Worm (Caenorhabditis elegans) whole organism, early embryonic: ENCODE data around the gene F38E1.10.

Experiments used
- B0310.2 ChIP-seq: sonication (generic microtip); optimal IDR thresholded peaks from 2 replicates; lab custom pipeline; 2016; ENCODE audit warnings: mild to moderate bottlenecking, missing genetic modification characterization, missing compliant biosample characterization
- F13C5.2 ChIP-seq: sonication (generic microtip); optimal IDR thresholded peaks from 2 replicates; lab custom pipeline; 2017; ENCODE audit warnings: mild to moderate bottlenecking, missing genetic modification characterization, inconsistent platforms, missing compliant biosample characterization
- aly-1 ChIP-seq: sonication (generic microtip); optimal IDR thresholded peaks from 2 replicates; lab custom pipeline; 2016; ENCODE audit warnings: missing genetic modification characterization, missing compliant biosample characterization
- ama-1 ChIP-seq: fragments of 150-350 bp; optimal IDR thresholded peaks from 2 replicates; lab custom pipeline; 2014
- ceh-13 ChIP-seq: fragments of 200-800 bp; sonication (Bioruptor generic); optimal IDR thresholded peaks from 2 replicates; lab custom pipeline; 2018; ENCODE audit warnings: mild to moderate bottlenecking, missing genetic modification characterization, missing compliant biosample characterization
- ceh-36 ChIP-seq: sonication (generic microtip); optimal IDR thresholded peaks from 2 replicates; lab custom pipeline; 2016; ENCODE audit warnings: missing genetic modification characterization, inconsistent platforms, missing compliant biosample characterization
- ets-7 ChIP-seq: sonication (generic microtip); optimal IDR thresholded peaks from 2 replicates; lab custom pipeline; 2016; ENCODE audit warnings: missing genotype, missing genetic modification characterization, missing compliant biosample characterization
- flt-1 ChIP-seq: fragments of 200-800 bp; sonication (Bioruptor generic); IDR thresholded peaks from 2 replicates; pipeline ENCODE4 v1.3.6; 2022; ENCODE audit warnings: missing genetic modification characterization, missing compliant biosample characterization
- hmbx-1 ChIP-seq: sonication (generic microtip); optimal IDR thresholded peaks from 2 replicates; lab custom pipeline; 2016; ENCODE audit warnings: mild to moderate bottlenecking, missing genetic modification characterization, missing compliant biosample characterization
- hmg-4 ChIP-seq: fragments of 200-800 bp; sonication (Bioruptor generic); optimal IDR thresholded peaks from 2 replicates; lab custom pipeline; 2018; ENCODE audit warnings: mild to moderate bottlenecking, missing genetic modification characterization, missing compliant biosample characterization
- hnd-1 ChIP-seq: sonication (generic microtip); optimal IDR thresholded peaks from 2 replicates; lab custom pipeline; 2016; ENCODE audit warnings: missing genetic modification characterization, missing compliant biosample characterization
- pes-1 ChIP-seq: fragments of 200-800 bp; sonication (Bioruptor generic); IDR thresholded peaks from 2 replicates; pipeline ENCODE4 v1.3.6; 2022; ENCODE audit warnings: missing genetic modification reagents, missing genetic modification characterization, missing compliant biosample characterization
- scrt-1 ChIP-seq: fragments of 200-800 bp; sonication (Bioruptor generic); IDR thresholded peaks from 2 replicates; pipeline ENCODE4 v1.3.6; 2022; ENCODE audit warnings: missing genetic modification characterization, missing compliant biosample characterization
- sea-1 ChIP-seq: fragments of 200-800 bp; sonication (Bioruptor generic); conservative IDR thresholded peaks from 2 replicates; pipeline ENCODE4 v1.3.6; 2022; ENCODE audit warnings: missing genetic modification characterization, missing compliant biosample characterization
- tbx-11 ChIP-seq: fragments of 200-800 bp; sonication (Bioruptor generic); IDR thresholded peaks from 2 replicates; pipeline ENCODE4 v1.3.6; 2022; ENCODE audit warnings: missing genetic modification characterization, missing compliant biosample characterization
- tbx-37 ChIP-seq: fragments of 200-800 bp; sonication (Bioruptor generic); conservative IDR thresholded peaks from 2 replicates; pipeline ENCODE4 v1.3.6; 2022; ENCODE audit warnings: missing genetic modification reagents, missing genetic modification characterization, missing compliant biosample characterization
- tra-4 ChIP-seq: sonication (generic microtip); optimal IDR thresholded peaks from 2 replicates; lab custom pipeline; 2017; ENCODE audit warnings: missing genetic modification characterization, missing compliant biosample characterization

Gene F38E1.10

DNA sequence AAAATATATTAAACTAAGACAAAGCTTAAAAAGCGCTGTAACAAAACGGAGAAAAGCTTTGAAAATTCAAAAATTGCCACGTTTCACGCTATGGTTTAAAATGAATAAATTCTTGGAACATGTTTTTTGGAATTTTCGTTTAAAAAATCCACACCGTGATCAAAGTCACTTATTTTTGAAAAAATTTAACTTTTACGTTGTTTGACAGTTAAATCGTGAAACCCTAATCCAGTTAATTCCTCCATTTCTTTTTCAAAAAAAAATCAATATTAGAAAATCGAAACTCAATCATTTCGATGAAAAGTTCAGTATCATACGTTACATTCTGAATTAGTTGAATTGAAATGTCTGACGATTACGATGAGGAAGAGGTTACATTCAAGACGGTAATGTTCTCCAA is 530 bp upstream of the F38E1.10 start, which contains the start of gene F38E1.3:
F38E1.3 (plus strand) TSS at position 301 of the 400 bp plus-strand sequence.
- no peak for TF ChIP-seq sea-1 (GFP tag; lab: Robert Waterston, UW)
- TF ChIP-seq aly-1: no peak
- TF ChIP-seq scrt-1 (GFP tag; lab: Robert Waterston, UW): no peak
- no peak for TF ChIP-seq B0310.2 (tag; lab: Kevin White, UChicago)
- no peak for TF ChIP-seq tra-4 (tag; lab: Kevin White, UChicago)
- no peak for TF ChIP-seq F13C5.2
- no peak for TF ChIP-seq flt-1

DNA sequence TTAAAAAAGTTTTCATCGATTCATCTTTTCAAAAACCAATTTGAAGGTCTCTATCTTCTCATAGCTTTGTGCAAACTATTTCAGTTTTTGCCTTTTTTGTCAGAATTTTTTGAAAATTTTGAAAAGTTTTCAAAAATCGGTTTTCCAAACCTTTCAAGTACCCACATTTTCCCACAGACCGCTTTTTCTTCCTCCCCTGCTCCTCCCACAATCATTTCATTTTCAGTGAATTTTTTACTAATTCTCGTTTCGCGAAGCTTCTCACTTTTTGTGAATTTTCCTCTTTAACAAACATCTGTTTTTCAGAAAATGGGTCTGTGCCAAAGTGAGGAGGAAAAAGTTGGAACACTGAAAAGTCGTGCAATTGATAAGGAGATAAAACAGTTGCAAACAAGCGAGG is 4.6 kb downstream of the F38E1.10 start, which contains the start of gene gpa-2:
gpa-2 (plus strand) TSS at position 301 of the 400 bp plus-strand sequence.
- no peak for TF ChIP-seq F13C5.2

DNA sequence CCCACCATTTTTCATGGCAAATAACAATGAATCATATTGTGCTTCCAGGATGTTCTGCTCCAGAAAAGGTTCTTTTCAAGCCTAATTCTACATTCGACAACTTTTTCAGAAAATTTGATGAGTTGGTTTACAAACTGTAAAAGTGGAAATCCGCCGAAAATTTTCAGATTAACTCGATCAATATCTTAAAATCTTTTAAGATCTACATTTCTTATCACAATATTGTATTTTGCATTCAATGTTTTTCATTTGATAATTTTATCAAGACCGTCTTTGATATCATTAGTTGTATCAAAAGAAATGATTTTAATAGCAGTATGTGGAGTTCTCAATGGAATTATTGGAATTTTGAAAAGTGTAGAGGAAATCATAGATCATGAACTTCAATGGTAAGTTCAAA is 15.5 kb downstream of the F38E1.10 start, which contains the start of gene F38E1.6:
F38E1.6 (plus strand) TSS at position 301 of the 400 bp plus-strand sequence.
- TF ChIP-seq sea-1 (GFP tag; lab: Robert Waterston, UW) (no peak), ets-7 (tag; lab: Kevin White, UChicago) (no peak), pes-1 (GFP tag; lab: Robert Waterston, UW) (no peak), ama-1 (no peak), tbx-11 (GFP tag; lab: Robert Waterston, UW) (no peak), ceh-13 (no peak), hmg-4 (no peak), flt-1 (no peak), tbx-37 (no peak), hnd-1 (tag; lab: Kevin White, UChicago) (no peak), scrt-1 (GFP tag; lab: Robert Waterston, UW) (no peak), ceh-36 (tag; lab: Kevin White, UChicago) (no peak), B0310.2 (tag; lab: Kevin White, UChicago) (no peak), hmbx-1 (tag; lab: Kevin White, UChicago) (no peak)

DNA sequence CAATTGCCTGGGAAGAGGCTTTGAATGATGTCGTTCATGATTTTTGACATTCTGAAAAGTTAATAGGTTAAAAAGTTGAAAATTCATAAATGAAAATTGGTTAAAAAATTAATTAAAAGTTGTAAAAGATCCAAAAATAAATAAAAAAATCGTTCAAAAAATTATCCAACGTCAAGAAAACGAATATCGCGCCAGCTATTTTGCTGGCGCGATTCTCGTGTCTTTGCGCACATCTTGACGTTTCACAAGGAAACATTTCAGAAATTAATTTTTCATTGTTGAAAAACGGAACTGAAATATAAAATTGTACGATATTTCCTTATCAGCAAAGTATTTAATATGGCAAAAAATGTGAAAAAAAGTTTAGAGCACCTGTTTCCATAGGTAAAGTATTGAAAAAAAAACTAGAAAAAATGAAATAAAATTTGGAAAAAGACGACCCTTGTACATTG is 16.2 kb downstream of the F38E1.10 start, which contains the start of gene mpdu-1:
mpdu-1 (minus strand) TSS at position 51 of the 452 bp plus-strand sequence.
- TF ChIP-seq ceh-36 (tag; lab: Kevin White, UChicago): no peak
- no peak for TF ChIP-seq hmg-4

ce11 chrV:8358702-8359101 is 16.6 kb downstream of the F38E1.10 start:
- TF ChIP-seq pes-1 (GFP tag; lab: Robert Waterston, UW) (no peak), flt-1 (no peak), tbx-37 (no peak), tbx-11 (GFP tag; lab: Robert Waterston, UW) (no peak), ets-7 (tag; lab: Kevin White, UChicago) (no peak), B0310.2 (tag; lab: Kevin White, UChicago) (no peak), ceh-36 (tag; lab: Kevin White, UChicago) (no peak), ama-1 (no peak), aly-1 (no peak), sea-1 (GFP tag; lab: Robert Waterston, UW) (no peak), hmg-4 (no peak), hmbx-1 (tag; lab: Kevin White, UChicago) (no peak), tra-4 (tag; lab: Kevin White, UChicago) (no peak), scrt-1 (GFP tag; lab: Robert Waterston, UW) (no peak), hnd-1 (tag; lab: Kevin White, UChicago) (no peak)

- TF ChIP-seq sea-1 (GFP tag; lab: Robert Waterston, UW) (no peak), hmbx-1 (tag; lab: Kevin White, UChicago) (no peak)
Observed at ce11 chrV:8357756-8358155, 17.6 kb downstream of the F38E1.10 start.

DNA sequence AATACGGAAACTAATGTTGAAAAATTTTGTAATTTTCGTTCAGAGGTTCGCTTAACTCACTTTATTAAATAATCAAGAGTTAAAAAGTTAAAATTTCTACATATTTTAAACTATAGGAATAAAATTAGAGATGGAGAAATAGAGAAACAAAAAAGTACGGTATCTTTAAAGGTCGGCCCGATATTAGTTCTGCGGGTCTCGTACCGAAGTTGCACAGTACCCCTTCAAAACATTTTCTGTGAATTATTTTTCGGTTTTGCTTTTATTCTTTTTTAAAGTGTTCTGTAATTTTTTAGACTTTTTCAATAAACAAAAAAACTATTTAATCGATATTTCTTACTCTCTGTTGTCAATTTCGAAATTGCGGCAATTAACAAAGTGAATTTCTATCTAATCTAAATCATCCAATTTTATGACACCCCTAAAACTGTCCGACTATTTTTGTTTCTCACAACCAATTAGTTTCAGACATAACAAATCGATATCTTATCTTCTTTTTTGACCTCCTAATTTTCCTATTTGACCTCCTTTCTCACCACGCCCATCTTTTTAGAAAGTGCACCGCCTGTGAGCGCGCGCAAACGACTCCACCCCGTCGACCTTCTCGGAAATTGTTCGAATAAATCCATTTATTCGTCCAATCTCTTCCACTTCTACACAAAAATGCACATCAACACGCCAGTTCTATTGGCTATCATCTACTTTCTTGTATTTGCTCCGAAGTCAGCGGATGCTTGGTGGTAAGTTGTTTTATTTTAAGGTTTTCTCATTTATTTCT is 19.7 kb downstream of the F38E1.10 start, which contains the start of gene mom-2:
mom-2 (plus strand) TSS at position 554 of the 778 bp plus-strand sequence.
- TF ChIP-seq aly-1 (no peak), ceh-36 (tag; lab: Kevin White, UChicago) (no peak), sea-1 (GFP tag; lab: Robert Waterston, UW) (no peak), ets-7 (tag; lab: Kevin White, UChicago) (no peak), B0310.2 (tag; lab: Kevin White, UChicago) (no peak), hnd-1 (tag; lab: Kevin White, UChicago) (no peak), ama-1 (no peak), hmg-4 (no peak), ceh-13 (no peak), tbx-11 (GFP tag; lab: Robert Waterston, UW) (no peak), hmbx-1 (tag; lab: Kevin White, UChicago) (no peak)

DNA sequence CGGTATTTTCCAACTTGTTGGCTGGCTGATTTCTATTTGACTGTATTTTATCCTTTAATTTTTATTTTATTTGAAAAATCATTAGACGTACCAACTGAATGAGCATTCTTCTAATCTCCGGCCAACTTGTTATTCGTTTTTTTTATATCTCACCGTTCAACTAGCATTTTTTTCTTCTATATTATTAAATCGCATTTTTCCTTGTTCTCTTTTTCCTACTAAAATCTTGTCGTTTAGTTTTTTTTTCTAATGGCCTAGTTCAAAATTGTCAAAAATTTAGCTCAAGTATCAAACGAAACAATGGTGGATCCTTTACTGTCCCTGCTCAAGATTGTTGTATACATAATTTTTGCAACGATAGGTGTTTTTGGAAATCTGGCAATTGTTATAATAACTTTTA is 23.9 kb downstream of the F38E1.10 start, which contains the start of gene srsx-22:
srsx-22 (plus strand) TSS at position 301 of the 400 bp plus-strand sequence.
- TF ChIP-seq ceh-36 (tag; lab: Kevin White, UChicago) (no peak), F13C5.2 (no peak), ceh-13 (no peak), tra-4 (tag; lab: Kevin White, UChicago) (no peak), hmg-4 (no peak), aly-1 (no peak), tbx-11 (GFP tag; lab: Robert Waterston, UW) (no peak)
